Worm (Caenorhabditis elegans): ENCODE data around the gene Y53F4B.9.

Y53F4B.9 gene

ce11 chrII:15010366-15011235 is at the start of gene Y53F4B.9, which contains the start of gene Y53F4B.11:
Gene Y53F4B.9 (minus strand): TSS chrII:15010416.
Gene Y53F4B.11 (plus strand): TSS chrII:15010748.
- TF ChIP-seq dao-5 (tag; optimal IDR thresholded peaks at IDR 0.05) (no peak), him-1 (tag; optimal IDR thresholded peaks at IDR 0.05) (no peak), W03F9.2 (tag; optimal IDR thresholded peaks at IDR 0.05) (peak; percentile 42)

- TF ChIP-seq W03F9.2 (tag; optimal IDR thresholded peaks at IDR 0.05) (no peak), him-1 (tag; optimal IDR thresholded peaks at IDR 0.05) (no peak), dao-5 (tag; optimal IDR thresholded peaks at IDR 0.05) (no peak)
These were observed 48.1 kb upstream of the Y53F4B.9 start, which contains the start of gene Y53F4B.17 for ce11 chrII:15058282-15058681. Gene Y53F4B.17 (plus strand): TSS chrII:15058656.

ce11 chrII:15042310-15042709 is 32.1 kb upstream of the Y53F4B.9 start:
- TF ChIP-seq him-1 (tag; optimal IDR thresholded peaks at IDR 0.05) (no peak), W03F9.2 (tag; optimal IDR thresholded peaks at IDR 0.05) (no peak), dao-5 (tag; optimal IDR thresholded peaks at IDR 0.05) (no peak)

- TF ChIP-seq W03F9.2 (tag; optimal IDR thresholded peaks at IDR 0.05) (no peak), dao-5 (tag; optimal IDR thresholded peaks at IDR 0.05) (no peak), him-1 (tag; optimal IDR thresholded peaks at IDR 0.05) (no peak)
These were observed 28.9 kb upstream of the Y53F4B.9 start, which contains the start of gene trip-4 for ce11 chrII:15039104-15039503. Gene trip-4 (plus strand): TSS chrII:15039404.

- TF ChIP-seq W03F9.2 (tag; optimal IDR thresholded peaks at IDR 0.05) (no peak), dao-5 (tag; optimal IDR thresholded peaks at IDR 0.05) (no peak), him-1 (tag; optimal IDR thresholded peaks at IDR 0.05) (no peak)
These were observed 27.6 kb upstream of the Y53F4B.9 start, which contains the start of gene Y53F4B.14 for ce11 chrII:15037782-15038181. Gene Y53F4B.14 (plus strand): TSS chrII:15037991.

ce11 chrII:15026389-15026788 is 16.2 kb upstream of the Y53F4B.9 start:
- TF ChIP-seq W03F9.2 (tag; optimal IDR thresholded peaks at IDR 0.05) (no peak), him-1 (tag; optimal IDR thresholded peaks at IDR 0.05) (no peak), dao-5 (tag; optimal IDR thresholded peaks at IDR 0.05) (no peak)

ce11 chrII:15025599-15026164 is 15.5 kb upstream of the Y53F4B.9 start, which contains the start of gene cmtr-1:
Gene cmtr-1 (plus strand): TSS chrII:15026114.
- TF ChIP-seq him-1 (tag; optimal IDR thresholded peaks at IDR 0.05) (peak; percentile 96), W03F9.2 (tag; optimal IDR thresholded peaks at IDR 0.05) (peak; percentile 96), dao-5 (tag; optimal IDR thresholded peaks at IDR 0.05) (peak; percentile 76)

- TF ChIP-seq dao-5 (tag; optimal IDR thresholded peaks at IDR 0.05) (no peak), him-1 (tag; optimal IDR thresholded peaks at IDR 0.05) (no peak), W03F9.2 (tag; optimal IDR thresholded peaks at IDR 0.05) (no peak)
These were observed 14.9 kb upstream of the Y53F4B.9 start for ce11 chrII:15025100-15025499.

- TF ChIP-seq him-1 (tag; optimal IDR thresholded peaks at IDR 0.05) (no peak), W03F9.2 (tag; optimal IDR thresholded peaks at IDR 0.05) (no peak), dao-5 (tag; optimal IDR thresholded peaks at IDR 0.05) (no peak)
These were observed 8.7 kb upstream of the Y53F4B.9 start, which contains the start of gene Y53F4B.12 for ce11 chrII:15018923-15019322. Gene Y53F4B.12 (plus strand): TSS chrII:15019223.

- no peak for TF ChIP-seq dao-5 (tag; optimal IDR thresholded peaks at IDR 0.05)
- no peak for TF ChIP-seq W03F9.2 (tag; optimal IDR thresholded peaks at IDR 0.05)
- TF ChIP-seq him-1 (tag; optimal IDR thresholded peaks at IDR 0.05), result no peak
These were observed 5.5 kb upstream of the Y53F4B.9 start for ce11 chrII:15015669-15016068.

- no peak for TF ChIP-seq him-1 (tag; optimal IDR thresholded peaks at IDR 0.05)
- no peak for TF ChIP-seq dao-5 (tag; optimal IDR thresholded peaks at IDR 0.05)
These were observed 4.2 kb upstream of the Y53F4B.9 start, which contains the start of gene Y53F4B.51 for ce11 chrII:15014380-15014779. Gene Y53F4B.51 (minus strand): TSS chrII:15014442.

- no peak for TF ChIP-seq dao-5 (tag; optimal IDR thresholded peaks at IDR 0.05)
- TF ChIP-seq W03F9.2 (tag; optimal IDR thresholded peaks at IDR 0.05), result no peak
- TF ChIP-seq him-1 (tag; optimal IDR thresholded peaks at IDR 0.05), result no peak
These were observed 1.6 kb downstream of the Y53F4B.9 start for ce11 chrII:15008481-15009057.

- no peak for TF ChIP-seq him-1 (tag; optimal IDR thresholded peaks at IDR 0.05)
- no peak for TF ChIP-seq dao-5 (tag; optimal IDR thresholded peaks at IDR 0.05)
- no peak for TF ChIP-seq W03F9.2 (tag; optimal IDR thresholded peaks at IDR 0.05)
These were observed 5.1 kb downstream of the Y53F4B.9 start for ce11 chrII:15005118-15005517.

ce11 chrII:15004538-15004937 is 5.7 kb downstream of the Y53F4B.9 start:
- no peak for TF ChIP-seq him-1 (tag; optimal IDR thresholded peaks at IDR 0.05)
- TF ChIP-seq dao-5 (tag; optimal IDR thresholded peaks at IDR 0.05), result no peak
- TF ChIP-seq W03F9.2 (tag; optimal IDR thresholded peaks at IDR 0.05), result no peak

All from whole organism, L4/young adult.